Fruit fly (Drosophila melanogaster): ENCODE results near the gene Arp1.

DNA sequence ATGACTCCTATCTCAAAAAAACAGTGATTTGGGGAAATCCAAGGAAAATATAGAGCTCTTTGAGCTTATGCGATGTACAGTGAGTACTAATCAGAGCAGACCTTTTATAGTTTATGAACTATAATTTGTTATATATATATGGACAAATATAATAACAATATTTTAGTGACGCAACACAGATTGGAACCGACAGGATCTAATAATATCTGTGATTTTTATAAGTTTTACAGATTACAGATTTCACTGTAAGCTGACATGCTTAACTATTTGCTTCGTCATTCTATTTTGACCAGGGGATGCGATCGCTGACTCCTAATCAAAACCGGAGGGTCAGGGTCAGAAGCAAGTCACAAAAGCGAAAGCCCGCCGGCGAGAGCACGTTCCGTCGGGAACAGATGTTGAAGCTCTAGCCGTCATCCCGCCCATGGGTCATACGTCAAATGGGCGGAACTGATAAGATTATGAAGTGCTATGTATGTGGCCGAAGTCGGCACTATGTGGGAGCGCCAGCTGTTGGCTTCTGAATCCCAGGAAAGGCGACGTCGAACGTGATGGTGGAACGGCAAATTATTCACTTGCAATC, 17.4 kb upstream of the Arp1 start, which contains the start of gene Gnmt:
- TF ChIP-seq EcR (GFP tag; optimal IDR thresholded peaks at IDR 0.05), result no peak
- no peak for TF ChIP-seq CG17806 (tag; optimal IDR thresholded peaks at IDR 0.05)
- no peak for TF ChIP-seq Snoo (tag; optimal IDR thresholded peaks at IDR 0.05)

Measured in whole organism, pupa.